Worm (Caenorhabditis elegans) whole organism, early embryonic: ENCODE results near the gene wapl-1.
A peak's percentile ranks its signal among the peaks of the same experiment; 100 is the strongest.

Experiments
- B0310.2 ChIP-seq: sonication (generic microtip); optimal IDR thresholded peaks from 2 replicates; lab custom pipeline; 2016; ENCODE audit warnings: mild to moderate bottlenecking, missing genetic modification characterization, missing compliant biosample characterization
- ets-7 ChIP-seq: sonication (generic microtip); optimal IDR thresholded peaks from 2 replicates; lab custom pipeline; 2016; ENCODE audit warnings: missing genotype, missing genetic modification characterization, missing compliant biosample characterization
- hmg-4 ChIP-seq: fragments of 200-800 bp; sonication (Bioruptor generic); optimal IDR thresholded peaks from 2 replicates; lab custom pipeline; 2018; ENCODE audit warnings: mild to moderate bottlenecking, missing genetic modification characterization, missing compliant biosample characterization
- pes-1 ChIP-seq: fragments of 200-800 bp; sonication (Bioruptor generic); IDR thresholded peaks from 2 replicates; pipeline ENCODE4 v1.3.6; 2022; ENCODE audit warnings: missing genetic modification reagents, missing genetic modification characterization, missing compliant biosample characterization
- scrt-1 ChIP-seq: fragments of 200-800 bp; sonication (Bioruptor generic); IDR thresholded peaks from 2 replicates; pipeline ENCODE4 v1.3.6; 2022; ENCODE audit warnings: missing genetic modification characterization, missing compliant biosample characterization

ce11 chrIV:4403870-4404269 lies 41.7 kb downstream of the wapl-1 start:
- no peak for TF ChIP-seq ets-7 (tag; lab: Kevin White, UChicago)
- TF ChIP-seq hmg-4 (GFP tag; lab: Kevin White, UChicago): peak; percentile 38
- TF ChIP-seq B0310.2 (tag; lab: Kevin White, UChicago): no peak
- TF ChIP-seq pes-1: no peak
- TF ChIP-seq scrt-1 (GFP tag; lab: Robert Waterston, UW): no peak
